Worm (Caenorhabditis elegans): ENCODE data around the gene Y43F8B.24.

Gene Y43F8B.24

ce11 chrV:19428936-19429335 is 28.3 kb upstream of the Y43F8B.24 start (continued):
- peak; percentile 56 for TF ChIP-seq snu-23 (GFP tag; optimal IDR thresholded peaks at IDR 0.05)
- TF ChIP-seq lin-13 (GFP tag; optimal IDR thresholded peaks at IDR 0.05): no peak
- TF ChIP-seq xbp-1 (tag; optimal IDR thresholded peaks at IDR 0.05): no peak
- TF ChIP-seq unc-62 (GFP tag; optimal IDR thresholded peaks at IDR 0.05): no peak
- TF ChIP-seq mdl-1 (tag; optimal IDR thresholded peaks at IDR 0.05): no peak
- TF ChIP-seq rnt-1 (tag; optimal IDR thresholded peaks at IDR 0.05): no peak
- no peak for TF ChIP-seq unc-86 (tag; optimal IDR thresholded peaks at IDR 0.05)
- no peak for TF ChIP-seq ceh-90 (tag; optimal IDR thresholded peaks at IDR 0.05)
- TF ChIP-seq elt-2 (tag; optimal IDR thresholded peaks at IDR 0.05): no peak
- no peak for TF ChIP-seq nhr-84 (tag; optimal IDR thresholded peaks at IDR 0.05)
- no peak for TF ChIP-seq isw-1 (GFP tag; IDR thresholded peaks at IDR 0.05)
- no peak for TF ChIP-seq unc-130 (tag; optimal IDR thresholded peaks at IDR 0.05)
- peak; percentile 74 for TF ChIP-seq nhr-20 (tag; optimal IDR thresholded peaks at IDR 0.05)
- peak; percentile 17 for TF ChIP-seq sup-37 (GFP tag; optimal IDR thresholded peaks at IDR 0.05)
- no peak for TF ChIP-seq dpl-1 (GFP tag; optimal IDR thresholded peaks at IDR 0.05)
- peak; percentile 73 for TF ChIP-seq lin-14 (GFP tag; optimal IDR thresholded peaks at IDR 0.05)
- TF ChIP-seq vab-15 (tag; optimal IDR thresholded peaks at IDR 0.05): no peak
- TF ChIP-seq sptf-1 (tag; optimal IDR thresholded peaks at IDR 0.05): no peak
- TF ChIP-seq nhr-12 (tag; optimal IDR thresholded peaks at IDR 0.05): no peak
- no peak for TF ChIP-seq efl-3 (GFP tag; optimal IDR thresholded peaks at IDR 0.05)
- no peak for TF ChIP-seq ceh-88 (GFP tag; IDR thresholded peaks at IDR 0.05)
- no peak for TF ChIP-seq lin-39 (tag; optimal IDR thresholded peaks at IDR 0.05)
- no peak for TF ChIP-seq ceh-82 (tag; optimal IDR thresholded peaks at IDR 0.05)
- TF ChIP-seq nhr-90 (tag; optimal IDR thresholded peaks at IDR 0.05; ENCODE audit: poor library complexity): peak; percentile 28
- no peak for TF ChIP-seq irx-1 (tag; optimal IDR thresholded peaks at IDR 0.05)
- no peak for TF ChIP-seq tlp-1 (tag; optimal IDR thresholded peaks at IDR 0.05)
- peak; percentile 17 for TF ChIP-seq nhr-47 (tag; optimal IDR thresholded peaks at IDR 0.05)

ce11 chrV:19429605-19430004 is 27.6 kb upstream of the Y43F8B.24 start:
- TF ChIP-seq pag-3 (tag; optimal IDR thresholded peaks at IDR 0.05; ENCODE audit: borderline replicate concordance, insufficient read depth): no peak
- no peak for TF ChIP-seq jun-1 (tag; optimal IDR thresholded peaks at IDR 0.05)
- TF ChIP-seq nhr-20 (tag; optimal IDR thresholded peaks at IDR 0.05): peak; percentile 61
- peak; percentile 36 for TF ChIP-seq nhr-71 (tag; optimal IDR thresholded peaks at IDR 0.05)
- no peak for TF ChIP-seq nhr-28 (tag; optimal IDR thresholded peaks at IDR 0.05)
- no peak for TF ChIP-seq fkh-8 (tag; optimal IDR thresholded peaks at IDR 0.05)
- TF ChIP-seq snu-23 (GFP tag; optimal IDR thresholded peaks at IDR 0.05): peak; percentile 21
- TF ChIP-seq grh-1 (GFP tag; IDR thresholded peaks at IDR 0.05): peak; percentile 45; the same call in 1 of the 2 replicates
- peak; percentile 95 for TF ChIP-seq nhr-85 (tag)
- peak; percentile 29; the same call in 1 of the 2 replicates for TF ChIP-seq nhr-19 (GFP tag; conservative IDR thresholded peaks at IDR 0.05)
- peak; percentile 19 for TF ChIP-seq zip-4 (GFP tag; optimal IDR thresholded peaks at IDR 0.05)
- TF ChIP-seq sox-4 (tag; optimal IDR thresholded peaks at IDR 0.05): no peak
- no peak for TF ChIP-seq alr-1 (tag; optimal IDR thresholded peaks at IDR 0.05; ENCODE audit: borderline replicate concordance)
- no peak for TF ChIP-seq blmp-1 (tag; optimal IDR thresholded peaks at IDR 0.05)
- TF ChIP-seq dpl-1 (GFP tag; optimal IDR thresholded peaks at IDR 0.05): no peak
- peak; percentile 13 to 15 for TF ChIP-seq lsy-2 (tag; optimal IDR thresholded peaks at IDR 0.05)
- peak; percentile 38 for TF ChIP-seq rnt-1 (tag; optimal IDR thresholded peaks at IDR 0.05)
- TF ChIP-seq lin-14 (GFP tag; optimal IDR thresholded peaks at IDR 0.05): peak; percentile 73

Data from whole organism, L1 larva.